Worm (Caenorhabditis elegans) whole organism, L4 larva: ENCODE measurements around the gene gpcp-2.

Experiments used
- fkh-10 ChIP-seq: fragments of 150-350 bp; optimal IDR thresholded peaks from 2 replicates; lab custom pipeline; 2014; ENCODE audit warnings: missing biosample characterization, missing genetic modification reagents, missing genetic modification characterization
- fos-1 ChIP-seq: fragments of 150-350 bp; optimal IDR thresholded peaks from 2 replicates; lab custom pipeline; 2014; ENCODE audit warnings: missing biosample characterization, missing genetic modification characterization
- hlh-30 ChIP-seq: sonication (generic microtip); optimal IDR thresholded peaks from 2 replicates; lab custom pipeline; 2017; ENCODE audit warnings: antibody characterized with exemption, mild to moderate bottlenecking, missing genetic modification characterization, missing compliant biosample characterization; ENCODE audit not compliant: insufficient read depth
- jun-1 ChIP-seq: fragments of 150-350 bp; optimal IDR thresholded peaks from 2 replicates; lab custom pipeline; 2014; ENCODE audit warnings: missing biosample characterization, missing genetic modification reagents, missing genetic modification characterization
- lsy-2 ChIP-seq, 2 experiments: fragments of 150-350 bp in 1 of 2; sonication (generic microtip) in 1 of 2; optimal IDR thresholded peaks; 2 replicates each; lab custom pipeline; 2014 to 2017; ENCODE audit warnings: missing biosample characterization in 2 of 2, missing genetic modification characterization in 2 of 2
- mep-1 ChIP-seq: fragments of 150-350 bp; sonication (generic microtip); optimal IDR thresholded peaks from 3 replicates; lab custom pipeline; 2014; ENCODE audit warnings: missing biosample characterization, missing genetic modification characterization
- unc-62 ChIP-seq, 3 experiments: fragments of 150-350 bp in 1 of 3; sonication (generic microtip); optimal IDR thresholded peaks in 2 of 3; peaks in 1 of 3; 1 replicate in 1 of 3; 2 replicates in 2 of 3; lab custom pipeline; 2014 to 2017; ENCODE audit warnings: missing biosample characterization in 3 of 3, missing genetic modification characterization in 3 of 3, missing genetic modification reagents in 3 of 3, missing genotype in 1 of 3

- TF ChIP-seq fos-1 (no peak), lsy-2 (tag; optimal IDR thresholded peaks at IDR 0.05; lab: Kevin White, UChicago) (no peak), jun-1 (tag; lab: Kevin White, UChicago) (no peak), hlh-30 (tag; lab: Kevin White, UChicago) (peak; percentile 2), unc-62 (GFP tag; optimal IDR thresholded peaks at IDR 0.05 in 1 of 2; lab: Kevin White, UChicago) (no peak), unc-62 (tag; optimal IDR thresholded peaks at IDR 0.05; lab: Kevin White, UChicago) (no peak), fkh-10 (GFP tag; lab: Kevin White, UChicago) (no peak), mep-1 (tag; lab: Kevin White, UChicago) (no peak)
Measured at ce11 chrII:8074058-8074457, 884 bp upstream of the gpcp-2 start.
